Worm (Caenorhabditis elegans) whole organism, L2 larva: Measurements from ENCODE around the gene clec-72.

Source experiments
- blmp-1 ChIP-seq: sonication (generic microtip); optimal IDR thresholded peaks from 2 replicates; lab custom pipeline; 2017; ENCODE audit warnings: missing genetic modification characterization, mild to moderate bottlenecking, missing compliant biosample characterization, antibody characterized with exemption, moderate library complexity; ENCODE audit not compliant: insufficient read depth
- sma-3 ChIP-seq: sonication (generic microtip); optimal IDR thresholded peaks from 2 replicates; lab custom pipeline; 2016; ENCODE audit warnings: missing genetic modification reagents, missing genetic modification characterization, missing compliant biosample characterization
- ztf-11 ChIP-seq: sonication (generic microtip); optimal IDR thresholded peaks from 2 replicates; lab custom pipeline; 2017; ENCODE audit warnings: missing biosample characterization, missing genetic modification characterization

ce11 chrIV:3941658-3942328 lies 2.8 kb upstream of the clec-72 start, which contains the start of gene clec-174:
- no peak for TF ChIP-seq ztf-11 (tag; lab: Kevin White, UChicago)
- no peak for TF ChIP-seq sma-3 (GFP tag; lab: Kevin White, UChicago)
- TF ChIP-seq blmp-1 (tag; lab: Kevin White, UChicago) = no peak
